Worm (Caenorhabditis elegans) whole organism, midembryonic: ENCODE results near the gene T19D12.10.

Experiments used
- cog-1 ChIP-seq: sonication (generic microtip); optimal IDR thresholded peaks from 2 replicates; lab custom pipeline; 2016; ENCODE audit warnings: missing genetic modification characterization, missing compliant biosample characterization
- flt-1 ChIP-seq: fragments of 200-800 bp; sonication (Bioruptor generic); IDR thresholded peaks from 2 replicates; pipeline ENCODE4 v1.3.6; 2022; ENCODE audit warnings: missing genetic modification characterization, missing compliant biosample characterization
- klf-2 ChIP-seq: fragments of 200-800 bp; sonication (Bioruptor generic); conservative IDR thresholded peaks from 2 replicates; pipeline ENCODE4 v1.3.6; 2022; ENCODE audit warnings: missing genetic modification reagents, missing genetic modification characterization, missing compliant biosample characterization
- med-1 ChIP-seq: sonication (generic microtip); optimal IDR thresholded peaks from 2 replicates; lab custom pipeline; 2017; ENCODE audit warnings: missing genetic modification characterization, mild to moderate bottlenecking, missing compliant biosample characterization, antibody characterized with exemption, missing genetic modification reagents; ENCODE audit not compliant: insufficient read depth
- ref-1 ChIP-seq: fragments of 200-800 bp; sonication (Bioruptor generic); conservative IDR thresholded peaks from 2 replicates; pipeline ENCODE4 v1.3.6; 2022; ENCODE audit warnings: missing genetic modification reagents, missing genetic modification characterization, missing compliant biosample characterization
- tab-1 ChIP-seq: fragments of 200-800 bp; sonication (Bioruptor generic); IDR thresholded peaks from 2 replicates; pipeline ENCODE4 v1.3.6; 2022; ENCODE audit warnings: missing genetic modification characterization, missing compliant biosample characterization
- ztf-29 ChIP-seq: fragments of 200-800 bp; sonication (Bioruptor generic); IDR thresholded peaks from 2 replicates; pipeline ENCODE4 v1.3.6; 2022; ENCODE audit warnings: missing genetic modification reagents, missing genetic modification characterization, missing compliant biosample characterization

ce11 chrII:6637854-6638253 is 20.8 kb downstream of the T19D12.10 start:
- no peak for TF ChIP-seq ztf-29 (GFP tag; lab: Robert Waterston, UW)
- TF ChIP-seq flt-1 (GFP tag; lab: Robert Waterston, UW), result no peak
- no peak for TF ChIP-seq med-1 (GFP tag; lab: Kevin White, UChicago)
- TF ChIP-seq ref-1 (GFP tag; lab: Robert Waterston, UW), result no peak
- no peak for TF ChIP-seq cog-1 (tag; lab: Kevin White, UChicago)
- no peak for TF ChIP-seq klf-2 (GFP tag; lab: Robert Waterston, UW)
- TF ChIP-seq tab-1, result no peak
